Worm (Caenorhabditis elegans): Measurements from ENCODE around the gene T02H6.1.

DNA sequence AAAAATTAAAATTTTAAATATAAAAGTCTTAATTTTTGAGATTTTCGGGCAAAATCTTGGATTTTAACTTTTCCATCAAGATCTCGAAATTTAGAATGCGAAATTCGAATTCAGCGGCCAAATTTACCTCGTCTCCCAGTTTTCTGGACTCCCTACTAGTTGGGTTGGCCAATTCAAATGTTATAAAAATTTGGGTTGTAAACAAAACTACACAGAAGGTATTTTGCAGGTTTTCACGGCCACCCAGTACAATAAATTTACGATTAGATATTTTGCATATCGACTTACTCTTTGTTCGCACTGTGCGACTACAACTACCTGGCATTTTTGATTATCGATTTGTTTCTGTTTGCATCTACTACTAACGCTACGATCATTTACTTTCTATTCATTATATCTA lies 24.4 kb upstream of the T02H6.1 start, which contains the start of gene T02H6.5:
- TF ChIP-seq nhr-28 (tag; optimal IDR thresholded peaks at IDR 0.05) (no peak), ces-1 (GFP tag; optimal IDR thresholded peaks at IDR 0.05) (no peak), hlh-11 (tag; optimal IDR thresholded peaks at IDR 0.05) (no peak), ctbp-1 (GFP tag; IDR thresholded peaks at IDR 0.05) (no peak), pha-4 (GFP tag; IDR thresholded peaks at IDR 0.05) (no peak), pha-4 (tag; optimal IDR thresholded peaks at IDR 0.05) (no peak), lin-13 (GFP tag; optimal IDR thresholded peaks at IDR 0.05) (no peak), nhr-76 (tag; optimal IDR thresholded peaks at IDR 0.05) (no peak), lin-1 (GFP tag; IDR thresholded peaks at IDR 0.05) (no peak), F26F4.8 (GFP tag; conservative IDR thresholded peaks at IDR 0.05) (no peak), hlh-30 (tag; optimal IDR thresholded peaks at IDR 0.05; ENCODE audit: insufficient read depth) (no peak), nhr-6 (tag; optimal IDR thresholded peaks at IDR 0.05) (no peak), hif-1 (tag; optimal IDR thresholded peaks at IDR 0.05) (no peak), sdz-12 (GFP tag; optimal IDR thresholded peaks at IDR 0.05) (no peak), skn-1 (tag; optimal IDR thresholded peaks at IDR 0.05) (no peak)

Measured in whole organism, L4 larva.